Fruit fly (Drosophila melanogaster) whole organism, embryonic: ENCODE data around the gene dsf.

ENCODE experiments used
- CG10462 ChIP-seq: fragments of 200-800 bp; sonication (Bioruptor generic); optimal IDR thresholded peaks from 2 replicates; lab custom pipeline; 2016; ENCODE audit warnings: missing biosample characterization, missing genetic modification characterization
- CG11695 ChIP-seq: fragments of 200-800 bp; sonication (Bioruptor generic); IDR thresholded peaks from 3 replicates; pipeline ENCODE4 v1.3.6; 2022; ENCODE audit warnings: missing biosample characterization, missing genetic modification characterization
- CG12071 ChIP-seq: fragments of 200-800 bp; sonication (Bioruptor generic); optimal IDR thresholded peaks from 3 replicates; lab custom pipeline; 2018; ENCODE audit warnings: missing biosample characterization, mild to moderate bottlenecking, missing genetic modification characterization
- CG12155 ChIP-seq: fragments of 200-800 bp; sonication (Bioruptor generic); optimal IDR thresholded peaks from 3 replicates; lab custom pipeline; 2016; ENCODE audit warnings: missing biosample characterization, missing genetic modification characterization
- CG12659 ChIP-seq: fragments of 200-800 bp; sonication (Bioruptor generic); optimal IDR thresholded peaks from 3 replicates; lab custom pipeline; 2017; ENCODE audit warnings: mild to moderate bottlenecking, missing biosample characterization, missing genetic modification reagents, missing genetic modification characterization
- CG15479 ChIP-seq: fragments of 200-800 bp; sonication (Bioruptor generic); optimal IDR thresholded peaks from 3 replicates; lab custom pipeline; 2019; ENCODE audit warnings: missing biosample characterization, mild to moderate bottlenecking, missing genetic modification characterization, moderate library complexity
- CG16813 ChIP-seq: fragments of 200-800 bp; sonication (Bioruptor generic); IDR thresholded peaks from 3 replicates; pipeline ENCODE4 v1.3.6; 2022; ENCODE audit warnings: missing biosample characterization, missing genetic modification characterization; ENCODE audit not compliant: partially characterized antibody
- CG16863 ChIP-seq: fragments of 200-800 bp; sonication (Bioruptor generic); optimal IDR thresholded peaks from 3 replicates; lab custom pipeline; 2016; ENCODE audit warnings: missing biosample characterization, missing genetic modification characterization
- CG17186 ChIP-seq: fragments of 200-800 bp; sonication (Bioruptor generic); optimal IDR thresholded peaks from 3 replicates; lab custom pipeline; 2017; ENCODE audit warnings: missing biosample characterization, missing genetic modification reagents, missing genetic modification characterization
- CG17802 ChIP-seq: fragments of 200-800 bp; sonication (Bioruptor generic); optimal IDR thresholded peaks from 2 replicates; lab custom pipeline; 2018; ENCODE audit warnings: missing biosample characterization, mild to moderate bottlenecking, missing genetic modification characterization, moderate library complexity
- CG1792 ChIP-seq: fragments of 200-800 bp; sonication (Bioruptor generic); optimal IDR thresholded peaks from 2 replicates; lab custom pipeline; 2016; ENCODE audit warnings: missing biosample characterization, missing genetic modification characterization
- CG18011 ChIP-seq: fragments of 200-800 bp; sonication (Bioruptor generic); optimal IDR thresholded peaks from 2 replicates; lab custom pipeline; 2017; ENCODE audit warnings: missing biosample characterization, missing genetic modification characterization, mild to moderate bottlenecking, moderate library complexity, missing genotype
- CG2678 ChIP-seq: fragments of 200-800 bp; sonication (Bioruptor generic); optimal IDR thresholded peaks from 3 replicates; lab custom pipeline; 2019; ENCODE audit warnings: missing biosample characterization, mild to moderate bottlenecking, missing genetic modification characterization, moderate library complexity
- CG34224 ChIP-seq: fragments of 200-800 bp; sonication (Bioruptor generic); IDR thresholded peaks from 3 replicates; pipeline ENCODE4 v1.3.6; 2022; ENCODE audit warnings: missing biosample characterization, missing genetic modification characterization; ENCODE audit not compliant: partially characterized antibody
- CG34376 ChIP-seq: fragments of 200-800 bp; sonication (Bioruptor generic); optimal IDR thresholded peaks from 2 replicates; lab custom pipeline; 2018; ENCODE audit warnings: missing biosample characterization, mild to moderate bottlenecking, missing genetic modification characterization
- CG6683 ChIP-seq: fragments of 200-800 bp; sonication (Bioruptor generic); optimal IDR thresholded peaks from 2 replicates; lab custom pipeline; 2017; ENCODE audit warnings: missing biosample characterization, mild to moderate bottlenecking, missing genetic modification characterization, missing genetic modification reagents
- CG7839 ChIP-seq: fragments of 200-800 bp; sonication (Bioruptor generic); optimal IDR thresholded peaks from 3 replicates; lab custom pipeline; 2018; ENCODE audit warnings: missing biosample characterization, mild to moderate bottlenecking, missing genetic modification characterization, moderate library complexity
- CG7963 ChIP-seq: fragments of 200-800 bp; sonication (Bioruptor generic); IDR thresholded peaks from 3 replicates; pipeline ENCODE4 v1.3.6; 2022; ENCODE audit warnings: missing biosample characterization, missing genetic modification characterization; ENCODE audit not compliant: partially characterized antibody
- CG9797 ChIP-seq: fragments of 200-800 bp; sonication (Bioruptor generic); optimal IDR thresholded peaks from 3 replicates; lab custom pipeline; 2018; ENCODE audit warnings: missing biosample characterization, mild to moderate bottlenecking, missing genetic modification characterization
- CTCF ChIP-seq: fragments of 200-800 bp; sonication (Bioruptor generic); optimal IDR thresholded peaks from 2 replicates; lab custom pipeline; 2017; ENCODE audit warnings: missing biosample characterization, mild to moderate bottlenecking, missing genetic modification characterization, moderate library complexity
- D ChIP-seq, 2 experiments: fragments of 200-800 bp in 1 of 2; fragments of >200 bp in 1 of 2; sonication (Bioruptor generic) in 1 of 2; optimal IDR thresholded peaks; 2 replicates in 1 of 2; 3 replicates in 1 of 2; lab custom pipeline; 2017; ENCODE audit warnings: mild to moderate bottlenecking in 1 of 2, missing biosample characterization in 1 of 2, missing genetic modification characterization in 1 of 2, missing genetic modification reagents in 1 of 2
- E2f1 ChIP-seq: fragments of 200-800 bp; sonication (Bioruptor generic); IDR thresholded peaks from 2 replicates; pipeline ENCODE4 v1.3.6; 2022; ENCODE audit warnings: missing biosample characterization, missing genetic modification characterization
- Elba2 ChIP-seq: fragments of 200-800 bp; sonication (Bioruptor generic); optimal IDR thresholded peaks from 3 replicates; lab custom pipeline; 2016; ENCODE audit warnings: missing biosample characterization, missing genetic modification characterization
- HLH54F ChIP-seq: fragments of 200-800 bp; sonication (Bioruptor generic); optimal IDR thresholded peaks from 3 replicates; lab custom pipeline; 2016; ENCODE audit warnings: missing biosample characterization, missing genetic modification characterization
- HmgD ChIP-seq: fragments of 200-800 bp; sonication (Bioruptor generic); optimal IDR thresholded peaks from 3 replicates; lab custom pipeline; 2016; ENCODE audit warnings: missing biosample characterization, missing genetic modification characterization
- Six4 ChIP-seq: fragments of 200-800 bp; sonication (Bioruptor generic); optimal IDR thresholded peaks from 2 replicates; lab custom pipeline; 2016; ENCODE audit warnings: missing biosample characterization, missing genetic modification characterization
- Usf ChIP-seq: fragments of 200-800 bp; sonication (Bioruptor generic); optimal IDR thresholded peaks from 2 replicates; lab custom pipeline; 2017; ENCODE audit warnings: missing genotype, missing biosample characterization, missing genetic modification characterization
- bbx ChIP-seq: fragments of 200-800 bp; sonication (Bioruptor generic); IDR thresholded peaks from 2 replicates; pipeline ENCODE4 v1.3.6; 2022; ENCODE audit warnings: missing biosample characterization, missing genetic modification characterization; ENCODE audit not compliant: partially characterized antibody
- cg ChIP-seq: fragments of 200-800 bp; sonication (Bioruptor generic); optimal IDR thresholded peaks from 3 replicates; lab custom pipeline; 2019; ENCODE audit warnings: missing biosample characterization, mild to moderate bottlenecking, missing genetic modification characterization, moderate library complexity
- croc ChIP-seq: fragments of 200-800 bp; sonication (Bioruptor generic); conservative IDR thresholded peaks from 3 replicates; pipeline ENCODE4 v1.3.6; 2022; ENCODE audit warnings: missing biosample characterization, missing genetic modification characterization
- dan ChIP-seq: fragments of 200-800 bp; sonication (Bioruptor generic); IDR thresholded peaks from 2 replicates; pipeline ENCODE4 v1.3.6; 2022; ENCODE audit warnings: missing biosample characterization, missing genetic modification characterization
- dysf ChIP-seq: fragments of 200-800 bp; sonication (Bioruptor generic); IDR thresholded peaks from 3 replicates; pipeline ENCODE4 v1.3.6; 2022; ENCODE audit warnings: missing biosample characterization, missing genetic modification characterization
- eyg ChIP-seq: fragments of 200-800 bp; sonication (Bioruptor generic); optimal IDR thresholded peaks from 3 replicates; lab custom pipeline; 2016; ENCODE audit warnings: missing biosample characterization, missing genetic modification characterization
- fd3F ChIP-seq: fragments of 200-800 bp; sonication (Bioruptor generic); optimal IDR thresholded peaks from 2 replicates; lab custom pipeline; 2018; ENCODE audit warnings: missing biosample characterization, mild to moderate bottlenecking, missing genetic modification characterization, moderate library complexity
- gcm2 ChIP-seq: fragments of 200-800 bp; sonication (Bioruptor generic); optimal IDR thresholded peaks from 2 replicates; lab custom pipeline; 2016; ENCODE audit warnings: missing biosample characterization, missing genetic modification characterization
- gsb-n ChIP-seq: fragments of 200-800 bp; sonication (Bioruptor generic); optimal IDR thresholded peaks from 3 replicates; lab custom pipeline; 2018; ENCODE audit warnings: missing biosample characterization, mild to moderate bottlenecking, missing genetic modification characterization
- gt ChIP-seq: fragments of 200-800 bp; sonication (Bioruptor generic); IDR thresholded peaks from 2 replicates; pipeline ENCODE4 v1.3.6; 2022; ENCODE audit warnings: missing biosample characterization, missing genetic modification characterization
- h ChIP-seq: fragments of >200 bp; optimal IDR thresholded peaks from 2 replicates; lab custom pipeline; 2017
- ken ChIP-seq: fragments of 200-800 bp; sonication (Bioruptor generic); IDR thresholded peaks from 3 replicates; pipeline ENCODE4 v1.3.6; 2022; ENCODE audit warnings: missing biosample characterization, missing genetic modification characterization
- lab ChIP-seq: fragments of 200-800 bp; sonication (Bioruptor generic); optimal IDR thresholded peaks from 3 replicates; lab custom pipeline; 2017; ENCODE audit warnings: missing biosample characterization, missing genetic modification characterization, mild to moderate bottlenecking, moderate library complexity, missing genetic modification reagents
- nerfin-1 ChIP-seq: fragments of 200-800 bp; sonication (Bioruptor generic); optimal IDR thresholded peaks from 3 replicates; lab custom pipeline; 2019; ENCODE audit warnings: missing biosample characterization, mild to moderate bottlenecking, missing genetic modification characterization, moderate library complexity
- nerfin-2 ChIP-seq: fragments of 200-800 bp; sonication (Bioruptor generic); IDR thresholded peaks from 2 replicates; pipeline ENCODE4 v1.3.6; 2022; ENCODE audit warnings: missing biosample characterization, missing genetic modification characterization; ENCODE audit not compliant: partially characterized antibody
- otp ChIP-seq: fragments of 200-800 bp; sonication (Bioruptor generic); IDR thresholded peaks from 3 replicates; pipeline ENCODE4, ENCODE4 v1.3.6; 2022; ENCODE audit warnings: missing biosample characterization, missing genetic modification characterization
- pita ChIP-seq: fragments of 200-800 bp; sonication (Bioruptor generic); optimal IDR thresholded peaks from 2 replicates; lab custom pipeline; 2017; ENCODE audit warnings: missing biosample characterization, mild to moderate bottlenecking, missing genetic modification characterization
- ranshi ChIP-seq: fragments of 200-800 bp; sonication (Bioruptor generic); IDR thresholded peaks from 2 replicates; pipeline ENCODE4 v1.3.6; 2022; ENCODE audit warnings: missing biosample characterization, missing genetic modification characterization
- row ChIP-seq: fragments of 200-800 bp; sonication (Bioruptor generic); IDR thresholded peaks from 3 replicates; pipeline ENCODE4 v1.3.6; 2022; ENCODE audit warnings: missing biosample characterization, missing genetic modification characterization
- salm ChIP-seq: fragments of 200-800 bp; sonication (Bioruptor generic); optimal IDR thresholded peaks from 2 replicates; lab custom pipeline; 2018; ENCODE audit warnings: missing biosample characterization, mild to moderate bottlenecking, missing genetic modification characterization
- sr ChIP-seq: fragments of 200-800 bp; sonication (Bioruptor generic); IDR thresholded peaks from 3 replicates; pipeline ENCODE4 v1.3.6; 2022; ENCODE audit warnings: missing biosample characterization, missing genetic modification characterization
- stc ChIP-seq: fragments of 200-800 bp; sonication (Bioruptor generic); IDR thresholded peaks from 2 replicates; pipeline ENCODE4 v1.3.6; 2022; ENCODE audit warnings: missing biosample characterization, missing genetic modification characterization
- unpg ChIP-seq: fragments of 200-800 bp; sonication (Bioruptor generic); optimal IDR thresholded peaks from 3 replicates; lab custom pipeline; 2018; ENCODE audit warnings: missing biosample characterization, mild to moderate bottlenecking, missing genetic modification characterization, moderate library complexity
- usp ChIP-seq: fragments of >200 bp; optimal IDR thresholded peaks from 2 replicates; lab custom pipeline; 2017; ENCODE audit warnings: missing biosample characterization, missing genetic modification characterization
- wek ChIP-seq: fragments of 200-800 bp; sonication (Bioruptor generic); optimal IDR thresholded peaks from 3 replicates; lab custom pipeline; 2018; ENCODE audit warnings: missing biosample characterization, mild to moderate bottlenecking, missing genetic modification characterization, moderate library complexity

The dsf gene

dm6 chr2L:5986094-5986493 is 60.4 kb downstream of the dsf start, which contains the start of gene ifc (continued):
- TF ChIP-seq ranshi = no peak
- no peak for TF ChIP-seq cg (GFP tag; lab: Kevin White, UChicago)
- peak; percentile 37 for TF ChIP-seq CG12155 (GFP tag; lab: Kevin White, UChicago)
- no peak for TF ChIP-seq row (GFP tag; lab: Robert Waterston, UW)
- peak; percentile 25 for TF ChIP-seq CG16863
- TF ChIP-seq salm (tag; lab: Kevin White, UChicago) = no peak
- no peak for TF ChIP-seq bbx (GFP tag; lab: Robert Waterston, UW)
- no peak for TF ChIP-seq sr
- peak; percentile 20 for TF ChIP-seq CTCF
- TF ChIP-seq CG18011 = peak; percentile 10
- TF ChIP-seq CG17802 (tag; lab: Kevin White, UChicago) = peak; percentile 95
- TF ChIP-seq CG10462 (GFP tag; lab: Kevin White, UChicago) = no peak
- peak; percentile 15 for TF ChIP-seq gsb-n (tag; lab: Kevin White, UChicago)
- no peak for TF ChIP-seq dan (GFP tag; lab: Robert Waterston, UW)
- TF ChIP-seq CG7963 (GFP tag; lab: Robert Waterston, UW) = no peak
- no peak for TF ChIP-seq h (lab: Kevin White, UChicago)
- no peak for TF ChIP-seq CG12071
- TF ChIP-seq CG16813 (GFP tag; lab: Robert Waterston, UW) = no peak
- no peak for TF ChIP-seq otp (GFP tag; lab: Robert Waterston, UW)
- TF ChIP-seq D (optimal IDR thresholded peaks at IDR 0.05; lab: Kevin White, UChicago) = no peak
- no peak for TF ChIP-seq D (GFP tag; optimal IDR thresholded peaks at IDR 0.05; lab: Kevin White, UChicago)
- TF ChIP-seq Usf (GFP tag; lab: Kevin White, UChicago) = no peak
- TF ChIP-seq pita (GFP tag; lab: Kevin White, UChicago) = no peak
- TF ChIP-seq usp (GFP tag; lab: Kevin White, UChicago) = no peak
- TF ChIP-seq CG2678 = peak; percentile 64
- peak; percentile 52 for TF ChIP-seq Elba2
- peak; percentile 94 for TF ChIP-seq CG9797 (GFP tag; lab: Kevin White, UChicago)
- no peak for TF ChIP-seq gcm2 (GFP tag; lab: Kevin White, UChicago)
- no peak for TF ChIP-seq gt (GFP tag; lab: Robert Waterston, UW)
- TF ChIP-seq CG15479 = no peak
- peak; percentile 22 for TF ChIP-seq fd3F (GFP tag; lab: Kevin White, UChicago)
- TF ChIP-seq E2f1 (GFP tag; lab: Robert Waterston, UW) = no peak
- no peak for TF ChIP-seq CG11695
- peak; percentile 58 for TF ChIP-seq CG7839 (tag; lab: Kevin White, UChicago)
- peak; percentile 28 for TF ChIP-seq nerfin-1 (tag; lab: Kevin White, UChicago)
- TF ChIP-seq Six4 (GFP tag; lab: Kevin White, UChicago) = peak; percentile 7
- TF ChIP-seq HLH54F (GFP tag; lab: Kevin White, UChicago) = peak; percentile 65
- no peak for TF ChIP-seq ken (GFP tag; lab: Robert Waterston, UW)
- no peak for TF ChIP-seq nerfin-2
- peak; percentile 51 for TF ChIP-seq CG1792
- TF ChIP-seq CG34376 = peak; percentile 33
- no peak for TF ChIP-seq dysf (GFP tag; lab: Robert Waterston, UW)
- peak; percentile 69 for TF ChIP-seq HmgD (GFP tag; lab: Kevin White, UChicago)
- peak; percentile 66 for TF ChIP-seq CG17186 (GFP tag; lab: Kevin White, UChicago)
- TF ChIP-seq CG6683 (GFP tag; lab: Kevin White, UChicago) = no peak
- no peak for TF ChIP-seq stc (GFP tag; lab: Robert Waterston, UW)
- peak; percentile 30 for TF ChIP-seq wek (GFP tag; lab: Kevin White, UChicago)
- no peak for TF ChIP-seq CG34224 (GFP tag; lab: Robert Waterston, UW)
- TF ChIP-seq lab = peak; percentile 72
- peak; percentile 42 for TF ChIP-seq unpg (GFP tag; lab: Kevin White, UChicago)
- peak; percentile 86 for TF ChIP-seq CG12659 (GFP tag; lab: Kevin White, UChicago)
- no peak for TF ChIP-seq croc
- peak; percentile 53 for TF ChIP-seq eyg (GFP tag; lab: Kevin White, UChicago)
